Worm (Caenorhabditis elegans): ENCODE data around the gene K02C4.3.

Gene K02C4.3

ce11 chrII:8125439-8125838 is 38.8 kb upstream of the K02C4.3 start:
- TF ChIP-seq dmd-4 (tag; optimal IDR thresholded peaks at IDR 0.05) (no peak), nhr-129 (tag; optimal IDR thresholded peaks at IDR 0.05) (peak; percentile 1), blmp-1 (tag; optimal IDR thresholded peaks at IDR 0.05; ENCODE audit: insufficient read depth) (peak; percentile 2), skn-1 (tag; optimal IDR thresholded peaks at IDR 0.05) (no peak), sma-9 (GFP tag; optimal IDR thresholded peaks at IDR 0.05) (peak; percentile 8), sma-9 (tag; optimal IDR thresholded peaks at IDR 0.05) (no peak)

- TF ChIP-seq sma-9 (GFP tag; optimal IDR thresholded peaks at IDR 0.05) (peak; percentile 49), sma-9 (tag; optimal IDR thresholded peaks at IDR 0.05) (no peak), R02D3.7 (tag; optimal IDR thresholded peaks at IDR 0.05) (no peak), ztf-11 (tag; optimal IDR thresholded peaks at IDR 0.05) (no peak), nhr-129 (tag; optimal IDR thresholded peaks at IDR 0.05) (peak; percentile 76), nhr-21 (tag; optimal IDR thresholded peaks at IDR 0.05) (no peak), ceh-82 (tag; optimal IDR thresholded peaks at IDR 0.05) (no peak), elt-1 (tag; optimal IDR thresholded peaks at IDR 0.05) (no peak), nhr-77 (tag; optimal IDR thresholded peaks at IDR 0.05) (no peak), ztf-1 (GFP tag; conservative IDR thresholded peaks at IDR 0.05) (no peak), crh-2 (tag; optimal IDR thresholded peaks at IDR 0.05) (peak; percentile 84), ama-1 (optimal IDR thresholded peaks at IDR 0.05) (no peak), unc-55 (GFP tag; optimal IDR thresholded peaks at IDR 0.05) (peak; percentile 94), lin-13 (GFP tag; optimal IDR thresholded peaks at IDR 0.05) (peak; percentile 47), ZK546.5 (tag; optimal IDR thresholded peaks at IDR 0.05) (no peak), lsy-2 (tag; optimal IDR thresholded peaks at IDR 0.05) (peak; percentile 93 to 99), C34F6.9 (tag; optimal IDR thresholded peaks at IDR 0.05) (peak; percentile 71), egl-27 (tag; optimal IDR thresholded peaks at IDR 0.05) (no peak), mbf-1 (tag; optimal IDR thresholded peaks at IDR 0.05) (no peak), alr-1 (tag; optimal IDR thresholded peaks at IDR 0.05) (no peak), skn-1 (tag; optimal IDR thresholded peaks at IDR 0.05) (no peak), peb-1 (tag; optimal IDR thresholded peaks at IDR 0.05) (no peak), snpc-4 (tag; optimal IDR thresholded peaks at IDR 0.05) (peak; percentile 40), nhr-11 (tag; optimal IDR thresholded peaks at IDR 0.05) (no peak), elt-3 (tag; optimal IDR thresholded peaks at IDR 0.05) (no peak), F13H6.1 (tag; optimal IDR thresholded peaks at IDR 0.05) (peak; percentile 32), ztf-4 (tag; optimal IDR thresholded peaks at IDR 0.05) (no peak), fos-1 (tag; optimal IDR thresholded peaks at IDR 0.05) (peak; percentile 64), nhr-23 (tag; optimal IDR thresholded peaks at IDR 0.05) (no peak), mab-5 (tag; optimal IDR thresholded peaks at IDR 0.05) (no peak), lin-11 (tag; optimal IDR thresholded peaks at IDR 0.05) (peak; percentile 69), aly-2 (tag; optimal IDR thresholded peaks at IDR 0.05) (no peak), lin-39 (tag; optimal IDR thresholded peaks at IDR 0.05) (no peak), mdl-1 (tag; optimal IDR thresholded peaks at IDR 0.05) (no peak), unc-39 (tag; optimal IDR thresholded peaks at IDR 0.05) (no peak), blmp-1 (tag; optimal IDR thresholded peaks at IDR 0.05; ENCODE audit: insufficient read depth) (peak; percentile 9), gmeb-1 (tag; optimal IDR thresholded peaks at IDR 0.05) (peak; percentile 49), sem-4 (tag; optimal IDR thresholded peaks at IDR 0.05) (no peak), Y55F3AM.14 (GFP tag; optimal IDR thresholded peaks at IDR 0.05) (no peak), unc-62 (GFP tag; optimal IDR thresholded peaks at IDR 0.05) (no peak), zag-1 (tag; optimal IDR thresholded peaks at IDR 0.05) (no peak), nhr-10 (tag; optimal IDR thresholded peaks at IDR 0.05) (no peak), nhr-12 (tag; optimal IDR thresholded peaks at IDR 0.05) (no peak)
These were observed 38.2 kb upstream of the K02C4.3 start, which contains the start of gene ire-1 for ce11 chrII:8124867-8125266. ire-1 (minus strand) TSS chrII:8124910.

DNA sequence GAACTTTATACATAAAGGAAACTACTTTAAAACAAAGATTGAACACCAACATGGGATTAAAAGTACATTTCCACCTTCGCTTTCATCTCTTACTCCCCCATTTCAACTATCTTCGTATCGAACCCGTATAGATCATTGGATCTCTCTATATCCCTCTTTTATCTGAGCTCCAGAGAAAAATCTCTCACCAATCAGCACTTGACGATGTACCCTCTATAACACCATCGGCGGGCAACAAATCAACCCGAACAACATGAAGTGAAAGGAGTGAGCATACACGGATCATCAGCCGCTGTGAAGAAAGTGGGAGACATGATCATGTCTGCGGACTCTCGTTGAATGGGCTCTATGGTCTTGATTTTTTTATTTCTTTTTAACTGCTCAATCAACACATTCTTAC is 30.8 kb upstream of the K02C4.3 start:
- TF ChIP-seq ztf-4 (tag; optimal IDR thresholded peaks at IDR 0.05) (no peak), lsy-2 (tag; optimal IDR thresholded peaks at IDR 0.05) (peak in 1 of 2 experiments; percentile 5), nhr-21 (tag; optimal IDR thresholded peaks at IDR 0.05) (no peak), sma-9 (GFP tag; optimal IDR thresholded peaks at IDR 0.05) (peak; percentile 50), sma-9 (tag; optimal IDR thresholded peaks at IDR 0.05) (no peak), ztf-11 (tag; optimal IDR thresholded peaks at IDR 0.05) (no peak), nhr-129 (tag; optimal IDR thresholded peaks at IDR 0.05) (peak; percentile 24), F13H6.1 (tag; optimal IDR thresholded peaks at IDR 0.05) (peak; percentile 1)
